Fruit fly (Drosophila melanogaster) Kc167 (cell line): Measurements from ENCODE around the gene CG3726.
A peak's percentile ranks its signal among the peaks of the same experiment; 100 is the strongest.

ENCODE experiments used
- Myc ChIP-seq: fragments of >200 bp; optimal IDR thresholded peaks from 2 replicates; lab custom pipeline; 2017; ENCODE audit warnings: missing external identifiers
- Sin3A ChIP-seq: fragments of >200 bp; optimal IDR thresholded peaks from 2 replicates; lab custom pipeline; 2018; ENCODE audit warnings: missing external identifiers
- h ChIP-seq: fragments of >200 bp; optimal IDR thresholded peaks from 3 replicates; lab custom pipeline; 2018; ENCODE audit warnings: missing external identifiers
- insv ChIP-seq: fragments of >200 bp; optimal IDR thresholded peaks from 3 replicates; lab custom pipeline; 2018; ENCODE audit warnings: missing external identifiers
- psq ChIP-seq: fragments of >200 bp; optimal IDR thresholded peaks from 2 replicates; lab custom pipeline; 2017; ENCODE audit warnings: missing external identifiers
- ttk ChIP-seq: sonication (Bioruptor generic); optimal IDR thresholded peaks from 2 replicates; lab custom pipeline; 2017; ENCODE audit warnings: missing external identifiers

CG3726 gene

DNA sequence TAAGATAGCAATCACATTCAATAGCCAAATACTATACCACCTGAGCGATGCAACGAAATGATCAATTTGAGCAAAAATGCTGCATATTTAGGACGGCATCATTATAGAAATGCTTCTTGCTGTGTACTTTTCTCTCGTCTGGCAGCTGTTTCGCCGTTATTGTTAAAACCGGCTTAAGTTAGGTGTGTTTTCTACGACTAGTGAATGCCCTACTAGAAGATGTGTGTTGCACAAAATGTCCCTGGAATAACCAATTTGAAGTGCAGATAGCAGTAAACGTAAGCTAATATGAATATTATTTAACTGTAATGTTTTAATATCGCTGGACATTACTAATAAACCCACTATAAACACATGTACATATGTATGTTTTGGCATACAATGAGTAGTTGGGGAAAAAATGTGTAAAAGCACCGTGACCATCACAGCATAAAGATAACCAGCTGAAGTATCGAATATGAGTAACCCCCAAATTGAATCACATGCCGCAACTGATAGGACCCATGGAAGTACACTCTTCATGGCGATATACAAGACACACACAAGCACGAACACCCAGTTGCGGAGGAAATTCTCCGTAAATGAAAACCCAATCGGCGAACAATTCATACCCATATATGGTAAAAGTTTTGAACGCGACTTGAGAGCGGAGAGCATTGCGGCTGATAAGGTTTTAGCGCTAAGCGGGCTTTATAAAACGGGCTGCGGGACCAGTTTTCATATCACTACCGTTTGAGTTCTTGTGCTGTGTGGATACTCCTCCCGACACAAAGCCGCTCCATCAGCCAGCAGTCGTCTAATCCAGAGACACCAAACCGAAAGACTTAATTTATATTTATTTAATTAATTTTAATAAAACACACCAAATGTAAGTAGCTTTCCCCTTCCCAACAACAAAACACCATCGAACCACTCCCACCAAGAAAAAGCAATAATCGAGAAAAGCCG lies 16.5 kb upstream of the CG3726 start, which contains the start of gene Act5C:
TSS of gene Act5C (plus strand) at position 716 of the 948 bp plus-strand sequence.
- TF ChIP-seq Sin3A (lab: Kevin White, UChicago): no peak
- TF ChIP-seq Myc (lab: Kevin White, UChicago): no peak
- no peak for TF ChIP-seq psq (lab: Kevin White, UChicago)
- no peak for TF ChIP-seq ttk (lab: Kevin White, UChicago)
- no peak for TF ChIP-seq h
- no peak for TF ChIP-seq insv (lab: Kevin White, UChicago)

DNA sequence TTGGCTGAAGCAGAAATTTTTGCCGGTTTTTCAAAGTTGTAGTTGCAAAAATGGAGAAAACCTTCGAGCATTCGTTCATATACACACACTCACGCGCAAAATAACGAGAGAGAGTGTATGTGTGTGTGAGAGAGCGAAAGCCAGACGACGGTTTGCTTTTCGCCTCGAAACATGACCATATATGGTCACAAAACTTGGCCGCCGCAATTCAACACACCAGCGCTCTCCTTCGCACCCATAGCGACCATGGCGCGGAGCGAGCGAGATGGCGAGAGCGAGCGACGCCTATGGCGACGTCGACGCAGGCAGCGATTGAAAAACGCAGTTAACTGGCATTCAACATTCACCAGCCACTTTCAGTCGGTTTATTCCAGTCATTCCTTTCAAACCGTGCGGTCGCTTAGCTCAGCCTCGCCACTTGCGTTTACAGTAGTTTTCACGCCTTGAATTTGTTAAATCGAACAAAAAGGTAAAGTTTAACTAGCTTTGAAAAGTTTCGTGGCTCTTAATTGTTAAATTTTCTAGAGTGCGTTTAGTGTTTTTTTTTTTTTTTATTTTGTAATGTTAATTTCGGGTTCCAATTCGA lies 15.2 kb upstream of the CG3726 start:
- TF ChIP-seq insv (lab: Kevin White, UChicago): no peak
- TF ChIP-seq Myc (lab: Kevin White, UChicago): no peak
- TF ChIP-seq Sin3A (lab: Kevin White, UChicago): no peak
- no peak for TF ChIP-seq psq (lab: Kevin White, UChicago)
- TF ChIP-seq ttk (lab: Kevin White, UChicago): no peak
- no peak for TF ChIP-seq h

DNA sequence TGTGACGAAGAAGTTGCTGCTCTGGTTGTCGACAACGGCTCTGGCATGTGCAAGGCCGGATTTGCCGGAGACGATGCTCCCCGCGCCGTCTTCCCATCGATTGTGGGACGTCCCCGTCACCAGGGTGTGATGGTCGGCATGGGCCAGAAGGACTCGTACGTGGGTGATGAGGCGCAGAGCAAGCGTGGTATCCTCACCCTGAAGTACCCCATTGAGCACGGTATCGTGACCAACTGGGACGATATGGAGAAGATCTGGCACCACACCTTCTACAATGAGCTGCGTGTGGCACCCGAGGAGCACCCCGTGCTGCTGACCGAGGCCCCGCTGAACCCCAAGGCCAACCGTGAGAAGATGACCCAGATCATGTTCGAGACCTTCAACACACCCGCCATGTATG lies 14.2 kb upstream of the CG3726 start:
- TF ChIP-seq ttk (lab: Kevin White, UChicago): peak; percentile 94
- TF ChIP-seq psq (lab: Kevin White, UChicago): no peak

DNA sequence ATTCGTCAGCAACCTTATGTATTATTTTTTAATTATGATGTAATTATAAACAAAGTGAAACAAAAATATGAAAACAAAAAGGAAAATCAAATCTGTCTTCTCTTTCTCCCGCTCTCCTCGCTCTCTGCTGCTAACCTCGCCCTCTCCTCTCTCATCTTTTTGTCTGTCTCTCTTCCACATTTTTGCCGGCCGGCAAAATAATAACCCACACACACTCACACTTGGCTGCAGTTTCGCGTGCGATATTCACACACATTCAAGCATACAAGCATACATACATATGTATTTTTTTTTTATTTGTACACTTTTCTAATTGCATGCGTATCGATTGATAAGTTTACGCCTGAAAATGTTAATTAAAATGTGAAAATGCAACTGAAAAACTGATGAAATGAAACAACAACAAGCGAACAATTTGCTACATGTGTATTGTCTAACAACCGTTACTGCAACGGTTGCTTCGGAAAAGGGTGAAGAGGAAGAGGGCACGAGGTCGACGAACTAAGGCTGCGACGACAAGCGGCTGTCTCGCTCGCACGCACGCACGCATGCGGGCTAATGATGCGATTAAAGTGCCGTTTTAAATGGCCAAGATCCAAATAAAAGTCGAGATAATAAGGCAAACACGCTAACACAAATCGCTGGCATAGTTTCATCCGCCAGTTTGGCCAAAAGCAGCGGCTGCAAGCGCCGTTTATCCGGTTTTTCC lies 12.4 kb upstream of the CG3726 start:
- TF ChIP-seq psq (lab: Kevin White, UChicago) (no peak), ttk (lab: Kevin White, UChicago) (no peak), Myc (lab: Kevin White, UChicago) (no peak), h (no peak), insv (lab: Kevin White, UChicago) (no peak)

DNA sequence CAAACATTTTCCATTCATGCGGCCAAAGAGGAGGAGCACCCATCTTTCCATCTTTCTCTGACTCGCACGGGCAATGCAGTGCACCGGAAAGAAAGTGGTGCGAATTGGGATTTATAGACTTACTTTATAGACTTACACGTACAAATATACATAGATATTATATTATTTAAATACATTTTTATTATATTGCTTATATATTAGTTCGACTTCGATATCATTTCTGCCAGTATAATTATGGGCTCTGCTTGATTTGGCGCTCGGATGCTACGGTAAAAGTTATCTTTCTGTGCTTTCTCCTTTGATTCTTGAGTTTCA lies 11.9 kb upstream of the CG3726 start:
- TF ChIP-seq ttk (lab: Kevin White, UChicago): no peak
- TF ChIP-seq insv (lab: Kevin White, UChicago): no peak
- TF ChIP-seq Sin3A (lab: Kevin White, UChicago): no peak
- no peak for TF ChIP-seq Myc (lab: Kevin White, UChicago)
- no peak for TF ChIP-seq h
- TF ChIP-seq psq (lab: Kevin White, UChicago): no peak

DNA sequence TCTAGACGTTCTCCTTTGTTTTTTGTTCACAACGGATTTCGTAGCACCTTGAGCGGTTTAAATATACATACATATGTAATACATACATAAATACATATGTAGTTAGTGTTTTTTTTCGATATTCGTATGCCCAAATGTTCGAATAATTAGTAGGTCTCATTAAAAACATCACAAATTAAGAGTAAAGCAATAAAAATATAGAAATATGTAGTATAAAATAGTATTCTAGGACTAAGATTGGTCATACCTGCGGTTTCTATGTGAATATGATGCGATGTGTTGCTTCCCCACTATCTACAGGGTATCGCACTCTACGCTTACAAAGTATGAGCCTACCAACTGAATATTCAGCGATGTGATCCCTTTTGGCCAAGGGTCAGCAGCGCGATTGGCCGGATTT lies 11.5 kb upstream of the CG3726 start, which contains the start of gene CG4020:
TSS of gene CG4020 (plus strand) at position 301 of the 400 bp plus-strand sequence.
- TF ChIP-seq psq (lab: Kevin White, UChicago) (no peak), insv (lab: Kevin White, UChicago) (no peak), h (no peak), Sin3A (lab: Kevin White, UChicago) (no peak), ttk (lab: Kevin White, UChicago) (no peak), Myc (lab: Kevin White, UChicago) (no peak)

DNA sequence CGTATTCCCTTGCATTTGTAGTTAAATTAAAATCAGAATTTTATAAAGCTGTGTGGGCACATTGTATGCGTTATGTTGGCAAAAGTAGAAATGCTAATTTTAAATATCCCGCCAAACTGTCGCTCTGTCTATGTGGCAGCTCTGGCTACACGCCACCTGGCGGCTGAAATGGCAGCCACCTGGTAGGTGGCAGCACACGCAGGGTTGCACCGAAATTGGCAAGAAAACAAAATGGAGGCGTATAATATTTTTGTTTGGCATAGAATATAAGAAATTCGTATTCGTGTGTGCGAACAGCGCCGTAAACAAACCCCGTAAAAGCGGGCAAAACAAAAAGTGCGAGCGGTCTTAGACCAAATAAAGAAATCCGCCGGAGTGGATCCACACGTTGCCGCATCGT lies 9.0 kb upstream of the CG3726 start, which contains the start of gene CG12236:
TSS of gene CG12236 (plus strand) at position 220 of the 400 bp plus-strand sequence.
- TF ChIP-seq insv (lab: Kevin White, UChicago) (no peak), Sin3A (lab: Kevin White, UChicago) (no peak), Myc (lab: Kevin White, UChicago) (no peak), h (no peak), ttk (lab: Kevin White, UChicago) (no peak), psq (lab: Kevin White, UChicago) (no peak)

DNA sequence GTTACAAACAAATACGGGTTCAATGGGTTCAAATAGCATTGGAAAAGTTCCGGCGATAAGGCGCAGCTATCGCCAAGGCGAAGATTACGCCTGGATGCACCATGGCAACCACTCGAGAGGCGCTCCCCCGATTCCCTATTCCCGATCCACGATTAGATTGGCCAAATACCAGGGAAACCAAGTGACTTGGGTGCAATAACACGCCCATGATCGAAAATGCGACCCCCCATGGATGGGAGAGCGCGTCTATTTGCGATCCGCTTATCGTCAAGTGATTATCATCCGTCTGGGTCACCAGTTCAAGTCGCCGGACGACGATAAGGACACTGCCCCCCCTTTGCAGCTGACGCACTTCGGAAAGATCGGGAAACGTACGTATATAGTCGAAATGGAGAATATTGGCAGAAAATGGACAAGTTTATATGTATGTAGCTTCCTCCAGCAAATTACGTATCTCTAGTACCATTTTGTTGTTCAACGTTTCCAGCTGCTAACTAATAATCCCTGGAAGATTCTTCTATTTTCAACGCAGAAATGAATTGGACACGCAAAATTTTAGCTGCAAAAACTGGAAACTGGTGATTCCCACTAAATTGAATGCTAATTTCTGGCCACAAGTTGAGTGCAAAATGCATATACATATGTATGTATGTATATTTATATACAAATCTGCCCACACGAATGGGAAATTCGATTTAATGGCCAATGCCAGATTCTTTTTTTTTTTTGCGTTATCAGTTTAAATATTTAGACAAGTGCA lies 1.7 kb upstream of the CG3726 start:
- TF ChIP-seq Myc (lab: Kevin White, UChicago): no peak
- no peak for TF ChIP-seq Sin3A (lab: Kevin White, UChicago)
- TF ChIP-seq h: no peak

DNA sequence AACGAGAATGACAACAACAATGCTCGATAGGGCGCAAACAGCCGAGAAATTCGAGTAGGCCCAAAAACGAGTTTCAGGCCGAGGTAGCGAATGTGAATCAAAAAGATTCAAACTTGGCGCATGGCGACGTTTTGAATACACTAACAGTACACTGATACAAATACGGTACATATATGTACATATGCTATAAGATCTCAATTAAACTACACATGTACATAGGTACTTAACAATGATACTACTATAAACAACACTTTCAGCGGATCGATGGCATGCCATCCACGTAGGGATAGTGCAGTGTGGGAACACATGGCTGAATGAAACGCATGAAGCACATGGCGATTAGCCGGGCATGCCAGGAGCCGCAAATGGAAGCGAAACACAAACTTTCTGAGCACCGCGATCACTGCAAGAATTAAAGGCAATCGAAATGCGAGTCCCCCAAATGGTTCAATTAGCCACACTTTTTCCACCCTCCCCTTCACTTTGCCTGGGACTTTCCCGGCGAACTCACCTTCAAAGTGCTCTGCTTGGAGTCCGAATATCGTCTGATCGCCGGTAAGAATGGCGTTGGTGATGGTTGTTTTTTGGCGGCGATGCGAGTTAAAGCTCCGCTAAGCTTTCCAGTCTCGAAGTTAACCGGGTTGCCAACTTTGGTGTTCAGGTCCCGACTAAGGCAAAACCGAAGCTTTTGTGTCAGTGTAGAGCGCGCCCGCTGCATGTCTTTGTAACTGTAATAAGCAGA lies 974 bp upstream of the CG3726 start:
- no peak for TF ChIP-seq h
- no peak for TF ChIP-seq Sin3A (lab: Kevin White, UChicago)
- no peak for TF ChIP-seq psq (lab: Kevin White, UChicago)
- TF ChIP-seq ttk (lab: Kevin White, UChicago): no peak
- no peak for TF ChIP-seq insv (lab: Kevin White, UChicago)
- no peak for TF ChIP-seq Myc (lab: Kevin White, UChicago)

DNA sequence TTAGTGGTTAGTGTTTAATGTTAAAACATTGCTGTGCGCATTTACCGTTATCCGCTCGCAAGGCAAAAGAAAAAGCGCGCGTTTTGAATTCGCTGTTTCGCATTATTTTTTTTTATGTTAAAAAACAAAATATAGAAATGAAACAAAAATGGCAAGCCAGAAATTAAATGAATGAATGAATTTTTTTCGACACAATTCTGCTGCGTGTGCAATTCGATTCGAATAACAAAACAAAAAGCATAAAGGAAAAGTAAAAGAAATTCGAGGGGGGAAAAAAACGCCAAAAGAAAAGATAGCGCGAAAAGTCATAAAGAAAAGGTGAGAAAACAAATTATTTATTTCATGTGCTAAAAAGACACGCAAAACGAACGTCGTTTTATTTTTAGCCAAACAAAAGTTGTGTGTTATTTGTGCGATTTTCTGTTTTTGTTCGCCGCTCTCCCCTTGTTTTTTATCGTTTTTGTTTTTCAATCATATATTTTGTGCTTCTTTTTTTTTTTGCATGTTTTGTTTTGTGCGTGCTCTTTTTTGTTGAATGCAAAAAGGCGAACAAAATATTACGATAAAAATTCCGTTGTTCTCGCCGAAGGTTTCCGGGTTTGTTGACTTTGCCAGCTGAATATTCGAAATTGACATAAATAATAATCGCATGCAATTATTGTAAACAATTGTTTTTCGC lies 552 bp downstream of the CG3726 start:
- TF ChIP-seq h (no peak), psq (lab: Kevin White, UChicago) (no peak), Sin3A (lab: Kevin White, UChicago) (no peak), insv (lab: Kevin White, UChicago) (no peak)
